Worm (Caenorhabditis elegans) whole organism, mixed stage, embryonic: ENCODE measurements around the gene ZK1248.15.
"Not testable (repeated sequence)": the region's sequence is repeated elsewhere in the genome, so short reads cannot be mapped to it uniquely, and the experiment has no call there.

Experiments used
- M03D4.4 ChIP-seq: sonication (generic microtip); optimal IDR thresholded peaks from 2 replicates; lab custom pipeline; 2017; ENCODE audit warnings: mild to moderate bottlenecking, missing genetic modification characterization, missing compliant biosample characterization
- bed-3 ChIP-seq: fragments of 200-800 bp; sonication (Bioruptor generic); optimal IDR thresholded peaks from 3 replicates; lab custom pipeline; 2018; ENCODE audit warnings: mild to moderate bottlenecking, missing genetic modification characterization, moderate library complexity, missing compliant biosample characterization
- blmp-1 ChIP-seq: fragments of 150-350 bp; optimal IDR thresholded peaks from 2 replicates; lab custom pipeline; 2014; ENCODE audit warnings: missing biosample characterization, missing genetic modification characterization
- ceh-39 ChIP-seq: fragments of 150-350 bp; optimal IDR thresholded peaks from 2 replicates; lab custom pipeline; 2014; ENCODE audit warnings: missing biosample characterization, missing genetic modification characterization
- ceh-43 ChIP-seq: fragments of 200-800 bp; sonication (Bioruptor generic); optimal IDR thresholded peaks from 2 replicates; lab custom pipeline; 2018; ENCODE audit warnings: mild to moderate bottlenecking, missing genetic modification characterization, moderate library complexity, missing compliant biosample characterization
- cnd-1 ChIP-seq: fragments of 200-800 bp; sonication (Bioruptor generic); optimal IDR thresholded peaks from 2 replicates; lab custom pipeline; 2018; ENCODE audit warnings: mild to moderate bottlenecking, missing genetic modification characterization, missing compliant biosample characterization
- drap-1 ChIP-seq: fragments of 200-800 bp; sonication (Bioruptor generic); optimal IDR thresholded peaks from 3 replicates; lab custom pipeline; 2018; ENCODE audit warnings: mild to moderate bottlenecking, missing genetic modification characterization, missing compliant biosample characterization
- elt-3 ChIP-seq: fragments of 150-350 bp; optimal IDR thresholded peaks from 2 replicates; lab custom pipeline; 2014; ENCODE audit warnings: missing biosample characterization, missing genetic modification characterization
- flh-1 ChIP-seq: fragments of 200-800 bp; sonication (Bioruptor generic); optimal IDR thresholded peaks from 2 replicates; lab custom pipeline; 2018; ENCODE audit warnings: mild to moderate bottlenecking, missing genetic modification characterization, moderate library complexity, missing compliant biosample characterization
- hlh-1 ChIP-seq: fragments of 150-350 bp; optimal IDR thresholded peaks from 2 replicates; lab custom pipeline; 2014; ENCODE audit warnings: missing biosample characterization, missing genetic modification reagents, missing genetic modification characterization
- lin-32 ChIP-seq: fragments of 200-800 bp; sonication (Bioruptor generic); optimal IDR thresholded peaks from 2 replicates; lab custom pipeline; 2018; ENCODE audit warnings: mild to moderate bottlenecking, missing genetic modification characterization, missing compliant biosample characterization
- mab-5 ChIP-seq: fragments of 150-350 bp; optimal IDR thresholded peaks from 2 replicates; lab custom pipeline; 2014; ENCODE audit warnings: missing biosample characterization, missing genetic modification characterization
- mep-1 ChIP-seq: fragments of 150-350 bp; optimal IDR thresholded peaks from 2 replicates; lab custom pipeline; 2017; ENCODE audit warnings: missing biosample characterization, missing genetic modification reagents, missing genetic modification characterization, inconsistent platforms
- mls-2 ChIP-seq: sonication (generic microtip); optimal IDR thresholded peaks from 2 replicates; lab custom pipeline; 2016; ENCODE audit warnings: mild to moderate bottlenecking, missing genetic modification characterization, moderate library complexity, missing compliant biosample characterization
- nhr-12 ChIP-seq: fragments of 150-350 bp; optimal IDR thresholded peaks from 2 replicates; lab custom pipeline; 2014; ENCODE audit warnings: missing biosample characterization, missing genetic modification characterization
- nhr-2 ChIP-seq: fragments of 150-350 bp; optimal IDR thresholded peaks from 2 replicates; lab custom pipeline; 2014; ENCODE audit warnings: missing biosample characterization, missing genetic modification characterization
- nhr-237 ChIP-seq: fragments of 150-350 bp; optimal IDR thresholded peaks from 2 replicates; lab custom pipeline; 2014; ENCODE audit warnings: missing biosample characterization, missing genetic modification characterization
- nhr-28 ChIP-seq: fragments of 150-350 bp; optimal IDR thresholded peaks from 2 replicates; lab custom pipeline; 2014; ENCODE audit warnings: missing biosample characterization, missing genetic modification characterization
- pha-4 ChIP-seq: fragments of 150-350 bp; optimal IDR thresholded peaks from 2 replicates; lab custom pipeline; 2018; ENCODE audit warnings: missing biosample characterization, missing genetic modification reagents, missing genetic modification characterization
- sem-2 ChIP-seq: fragments of 200-800 bp; sonication (Bioruptor generic); optimal IDR thresholded peaks from 2 replicates; lab custom pipeline; 2018; ENCODE audit warnings: mild to moderate bottlenecking, missing genetic modification characterization, missing compliant biosample characterization
- snpc-4 ChIP-seq: fragments of 150-350 bp; optimal IDR thresholded peaks from 2 replicates; lab custom pipeline; 2014; ENCODE audit warnings: missing biosample characterization, missing genetic modification characterization
- sptf-1 ChIP-seq: sonication (generic microtip); optimal IDR thresholded peaks from 2 replicates; lab custom pipeline; 2017; ENCODE audit warnings: mild to moderate bottlenecking, missing genetic modification characterization, moderate library complexity, missing compliant biosample characterization
- tbx-8 ChIP-seq: fragments of 200-800 bp; sonication (Bioruptor generic); optimal IDR thresholded peaks from 2 replicates; lab custom pipeline; 2018; ENCODE audit warnings: mild to moderate bottlenecking, missing genetic modification characterization, moderate library complexity, missing compliant biosample characterization
- unc-120 ChIP-seq: sonication (generic microtip); optimal IDR thresholded peaks from 2 replicates; lab custom pipeline; 2017; ENCODE audit warnings: missing genetic modification characterization, missing compliant biosample characterization; ENCODE audit not compliant: poor library complexity, severe bottlenecking
- unc-39 ChIP-seq: fragments of 150-350 bp; optimal IDR thresholded peaks from 2 replicates; lab custom pipeline; 2014; ENCODE audit warnings: missing biosample characterization, missing genetic modification characterization
- unc-62 ChIP-seq: fragments of 150-350 bp; optimal IDR thresholded peaks from 2 replicates; lab custom pipeline; 2014; ENCODE audit warnings: missing biosample characterization, missing genetic modification reagents, missing genetic modification characterization
- zip-8 ChIP-seq: fragments of 150-350 bp; optimal IDR thresholded peaks from 2 replicates; lab custom pipeline; 2014; ENCODE audit warnings: missing biosample characterization, missing genetic modification characterization
- ztf-11 ChIP-seq: fragments of 150-350 bp; optimal IDR thresholded peaks from 2 replicates; lab custom pipeline; 2014; ENCODE audit warnings: missing biosample characterization, missing genetic modification characterization

Gene ZK1248.15

DNA sequence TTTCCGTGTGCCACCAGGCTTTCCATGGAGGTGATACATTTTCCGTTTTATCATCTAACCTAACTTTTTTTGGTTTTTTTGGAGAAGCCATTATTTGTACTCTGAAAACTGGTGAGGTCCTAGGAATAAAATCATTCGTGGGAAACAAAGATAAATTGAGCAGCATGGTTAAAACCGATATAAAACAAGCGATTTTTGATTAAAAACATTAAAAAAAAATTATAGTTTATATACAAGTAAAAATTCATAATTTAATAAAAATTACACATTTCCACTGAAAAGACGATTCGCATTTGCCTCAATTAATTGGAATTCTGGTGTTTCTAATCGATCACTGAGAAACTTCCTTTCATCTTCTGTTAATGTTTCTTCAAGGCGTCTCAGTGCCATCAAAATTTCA lies at the start of gene ZK1248.15:
Gene ZK1248.15 (minus strand): TSS at position 101 of the 400 bp plus-strand sequence.
- TF ChIP-seq ceh-43 (GFP tag; lab: Kevin White, UChicago): no peak
- no peak for TF ChIP-seq cnd-1 (tag; lab: Kevin White, UChicago)
- TF ChIP-seq unc-120 (tag; lab: Kevin White, UChicago): no peak
- TF ChIP-seq zip-8 (tag; lab: Kevin White, UChicago): no peak
- TF ChIP-seq blmp-1 (tag; lab: Kevin White, UChicago): no peak
- TF ChIP-seq flh-1 (GFP tag; lab: Kevin White, UChicago): no peak
- TF ChIP-seq, all 35 proteins: peak for 0

DNA sequence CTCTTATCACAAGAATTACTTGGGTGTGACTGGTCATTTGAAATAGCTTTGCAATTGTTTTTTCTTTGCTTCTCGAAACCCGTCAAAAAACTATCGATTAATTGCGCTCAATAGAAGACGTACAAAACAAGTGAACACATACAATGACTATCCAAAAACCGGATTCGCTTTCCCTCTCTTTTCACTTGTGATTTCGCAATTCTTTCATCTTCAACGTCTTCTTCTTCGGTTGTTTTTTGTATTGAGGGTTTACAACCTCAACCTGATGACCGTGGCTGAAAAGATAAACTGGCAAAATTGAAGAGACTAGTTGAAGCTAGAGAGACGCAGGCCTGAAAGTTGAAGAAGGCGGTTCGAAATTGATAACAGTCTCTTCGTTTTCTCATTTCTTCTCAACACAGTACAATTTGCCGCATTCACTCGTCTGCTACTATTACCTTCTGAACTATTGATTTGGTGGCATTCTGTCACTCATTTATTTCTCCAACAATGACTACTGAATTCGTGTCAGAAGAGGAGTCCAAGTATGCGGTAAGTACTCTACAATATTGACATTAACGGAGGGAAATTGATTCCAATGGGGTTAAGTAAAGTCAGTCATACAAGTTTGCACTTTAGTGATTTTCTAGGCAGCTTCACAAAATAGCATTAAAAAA lies 47.7 kb upstream of the ZK1248.15 start:
- TF ChIP-seq elt-3 (no peak), sem-2 (GFP tag; lab: Kevin White, UChicago) (no peak), nhr-237 (tag; lab: Kevin White, UChicago) (peak; percentile 30)

DNA sequence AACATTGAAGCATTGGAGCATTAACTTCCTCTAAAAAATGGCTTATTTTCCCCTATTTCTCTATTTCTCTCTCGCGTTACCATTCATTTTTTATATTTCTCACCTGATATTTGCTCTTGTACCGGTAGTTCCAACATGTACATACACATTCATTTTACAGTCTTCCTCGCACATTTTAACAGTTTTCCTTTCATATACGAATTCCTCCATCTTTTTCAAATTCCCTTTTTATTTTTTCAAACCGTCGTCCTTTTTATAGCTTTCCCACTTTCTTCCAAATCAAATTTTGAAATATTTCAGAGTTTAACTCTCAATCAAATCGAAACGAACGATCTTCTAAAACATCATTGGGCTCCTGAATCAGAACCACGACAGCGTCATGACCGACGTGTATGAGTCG lies 45.9 kb upstream of the ZK1248.15 start, which contains the start of gene rfip-1:
Gene rfip-1 (plus strand): TSS at position 301 of the 400 bp plus-strand sequence.
- TF ChIP-seq blmp-1 (tag; lab: Kevin White, UChicago) (no peak), M03D4.4 (tag; lab: Kevin White, UChicago) (no peak), nhr-2 (tag; lab: Kevin White, UChicago) (no peak), mls-2 (tag; lab: Kevin White, UChicago) (no peak), nhr-12 (tag; lab: Kevin White, UChicago) (no peak), sptf-1 (tag; lab: Kevin White, UChicago) (no peak)

DNA sequence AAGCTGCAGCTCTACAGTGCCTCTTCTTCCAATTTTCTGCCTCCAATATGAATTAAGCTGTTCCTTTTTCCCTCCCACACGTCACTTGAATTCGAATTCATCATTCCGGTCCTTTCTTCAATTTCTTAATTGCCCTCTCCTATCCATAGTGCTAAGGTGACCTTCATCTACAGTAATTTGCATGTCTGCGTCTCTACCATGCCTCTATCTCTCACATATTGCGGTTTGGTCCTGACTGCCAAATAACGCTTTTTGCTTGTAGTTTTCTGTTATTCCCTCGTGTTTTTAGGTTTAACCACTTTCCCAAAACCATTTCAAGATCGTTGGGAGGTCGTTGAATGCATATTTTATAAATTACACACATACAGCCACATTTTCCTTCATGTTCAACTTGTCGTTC lies 42.3 kb upstream of the ZK1248.15 start:
- no peak for TF ChIP-seq nhr-28 (tag; lab: Kevin White, UChicago)
- TF ChIP-seq mls-2 (tag; lab: Kevin White, UChicago): peak; percentile 23
- no peak for TF ChIP-seq tbx-8
- no peak for TF ChIP-seq mep-1 (tag; lab: Kevin White, UChicago)
- TF ChIP-seq blmp-1 (tag; lab: Kevin White, UChicago): no peak
- TF ChIP-seq lin-32 (GFP tag; lab: Kevin White, UChicago): no peak

DNA sequence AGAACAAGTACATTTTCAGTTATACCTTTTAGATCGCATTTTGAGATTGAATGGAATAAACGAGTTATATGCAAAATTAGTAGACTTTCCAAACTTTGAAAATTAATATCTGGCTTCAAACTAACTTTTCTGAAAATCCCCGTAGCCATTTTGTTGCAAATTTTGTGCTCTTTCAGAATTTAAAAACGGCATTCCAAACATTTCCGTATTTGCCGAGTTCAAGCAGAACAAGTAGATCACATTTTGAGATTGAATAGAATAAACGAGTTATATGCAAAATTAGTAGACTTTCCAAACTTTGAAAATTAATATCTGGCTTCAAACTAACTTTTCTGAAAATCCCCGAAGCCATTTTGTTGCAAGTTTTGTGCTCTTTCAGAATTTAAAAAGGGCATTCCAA lies 38.2 kb upstream of the ZK1248.15 start, which contains the start of gene F55C12.2:
Gene F55C12.2 (plus strand): TSS at position 301 of the 400 bp plus-strand sequence.
- not testable (repeated sequence) for TF ChIP-seq M03D4.4, ceh-39, unc-39 (tag; lab: Kevin White, UChicago)

DNA sequence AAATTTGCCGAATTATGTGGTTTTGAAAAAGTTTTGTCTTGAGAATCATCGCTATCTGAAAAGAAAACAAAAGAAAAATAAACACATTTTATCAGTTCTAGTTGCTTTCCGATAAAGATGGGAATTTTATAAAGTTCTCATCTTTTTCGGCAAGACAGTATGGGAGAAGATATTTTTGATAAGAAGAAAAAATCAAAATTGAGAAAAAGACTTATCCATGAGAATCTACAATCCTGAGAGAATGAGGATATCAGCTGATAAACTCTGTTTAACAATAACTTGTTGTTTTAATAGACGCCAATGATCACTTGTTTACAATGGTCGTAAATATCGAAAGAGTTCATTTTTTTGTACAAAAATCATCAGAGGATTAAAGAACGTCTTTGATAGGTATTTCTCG lies 37.7 kb upstream of the ZK1248.15 start, which contains the start of gene F55C12.6:
Gene F55C12.6 (minus strand): TSS at position 101 of the 400 bp plus-strand sequence.
- TF ChIP-seq nhr-12 (tag; lab: Kevin White, UChicago) (no peak), tbx-8 (no peak), flh-1 (GFP tag; lab: Kevin White, UChicago) (no peak), ceh-43 (GFP tag; lab: Kevin White, UChicago) (no peak), zip-8 (tag; lab: Kevin White, UChicago) (no peak), drap-1 (GFP tag; lab: Kevin White, UChicago) (no peak), snpc-4 (tag; lab: Kevin White, UChicago) (no peak), ztf-11 (tag; lab: Kevin White, UChicago) (no peak), nhr-28 (tag; lab: Kevin White, UChicago) (no peak), lin-32 (GFP tag; lab: Kevin White, UChicago) (no peak), hlh-1 (no peak), bed-3 (GFP tag; lab: Kevin White, UChicago) (no peak), mab-5 (tag; lab: Kevin White, UChicago) (no peak), unc-62 (GFP tag; lab: Kevin White, UChicago) (no peak), nhr-237 (tag; lab: Kevin White, UChicago) (no peak), pha-4 (tag; lab: Kevin White, UChicago) (no peak), cnd-1 (tag; lab: Kevin White, UChicago) (no peak), mls-2 (tag; lab: Kevin White, UChicago) (no peak)
- TF ChIP-seq, all 35 proteins: peak for 0
